Worm (Caenorhabditis elegans) whole organism, young adult: ENCODE measurements around the gene F55C9.15.

Experiments
- B0019.2 ChIP-seq: fragments of 200-800 bp; sonication (Bioruptor generic); conservative IDR thresholded peaks from 2 replicates; pipeline ENCODE4 v1.3.6; 2022; ENCODE audit warnings: missing genetic modification reagents, missing genetic modification characterization, missing compliant biosample characterization
- B0035.1 ChIP-seq: sonication (generic microtip); optimal IDR thresholded peaks from 2 replicates; lab custom pipeline; 2016; ENCODE audit warnings: missing genetic modification characterization, mild to moderate bottlenecking, missing compliant biosample characterization, missing genotype, missing genetic modification reagents
- F10E7.11 ChIP-seq: sonication (generic microtip); optimal IDR thresholded peaks from 2 replicates; lab custom pipeline; 2017; ENCODE audit warnings: mild to moderate bottlenecking, missing genetic modification characterization, moderate library complexity, missing compliant biosample characterization
- F39B2.1 ChIP-seq: fragments of 200-800 bp; sonication (Bioruptor generic); IDR thresholded peaks from 2 replicates; pipeline ENCODE4 v1.3.6; 2022; ENCODE audit warnings: missing genetic modification reagents, missing genetic modification characterization, missing compliant biosample characterization
- F57A8.1 ChIP-seq: fragments of 200-800 bp; sonication (Bioruptor generic); optimal IDR thresholded peaks from 2 replicates; lab custom pipeline; 2018; ENCODE audit warnings: mild to moderate bottlenecking, missing genetic modification characterization, moderate library complexity, missing compliant biosample characterization
- F57C9.4 ChIP-seq: sonication (generic microtip); optimal IDR thresholded peaks from 2 replicates; lab custom pipeline; 2017; ENCODE audit warnings: mild to moderate bottlenecking, missing genetic modification characterization, missing compliant biosample characterization
- K12H6.12 ChIP-seq: fragments of 200-800 bp; sonication (Bioruptor generic); optimal IDR thresholded peaks from 2 replicates; lab custom pipeline; 2018; ENCODE audit warnings: mild to moderate bottlenecking, missing genetic modification characterization, missing compliant biosample characterization
- T07F8.4 ChIP-seq: sonication (generic microtip); optimal IDR thresholded peaks from 2 replicates; lab custom pipeline; 2016; ENCODE audit warnings: mild to moderate bottlenecking, missing genetic modification characterization, moderate library complexity, missing compliant biosample characterization
- Y53G8AR.9 ChIP-seq: fragments of 200-800 bp; sonication (Bioruptor generic); conservative IDR thresholded peaks from 2 replicates; pipeline ENCODE4 v1.3.6; 2022; ENCODE audit warnings: missing genetic modification reagents, missing genetic modification characterization, missing compliant biosample characterization
- Y95B8A.8 ChIP-seq: fragments of 200-800 bp; sonication (Bioruptor generic); IDR thresholded peaks from 2 replicates; pipeline ENCODE4 v1.3.6; 2022; ENCODE audit warnings: missing genetic modification reagents, missing genetic modification characterization, missing compliant biosample characterization
- atf-7 ChIP-seq: sonication (generic microtip); optimal IDR thresholded peaks from 2 replicates; lab custom pipeline; 2017; ENCODE audit warnings: mild to moderate bottlenecking, missing genetic modification characterization, missing compliant biosample characterization
- attf-5 ChIP-seq: fragments of 200-800 bp; sonication (Bioruptor generic); optimal IDR thresholded peaks from 2 replicates; lab custom pipeline; 2018; ENCODE audit warnings: mild to moderate bottlenecking, missing genetic modification characterization, missing compliant biosample characterization
- attf-6 ChIP-seq: fragments of 200-800 bp; sonication (Bioruptor generic); IDR thresholded peaks from 2 replicates; pipeline ENCODE4 v1.3.6; 2022; ENCODE audit warnings: missing genetic modification reagents, missing genetic modification characterization, missing compliant biosample characterization
- cebp-1 ChIP-seq, 2 experiments: fragments of 200-800 bp in 1 of 2; sonication (Bioruptor generic) in 1 of 2; sonication (generic microtip) in 1 of 2; IDR thresholded peaks in 1 of 2; optimal IDR thresholded peaks in 1 of 2; 2 replicates each; pipeline versions ENCODE4 v1.3.6 to Lab custom; 2017 to 2022; ENCODE audit warnings: missing compliant biosample characterization in 2 of 2, missing genetic modification characterization in 2 of 2, mild to moderate bottlenecking in 1 of 2, missing genetic modification reagents in 1 of 2, moderate library complexity in 1 of 2
- cebp-2 ChIP-seq: fragments of 200-800 bp; sonication (Bioruptor generic); IDR thresholded peaks from 2 replicates; pipeline ENCODE4 v1.3.6; 2022; ENCODE audit warnings: missing genetic modification characterization, missing compliant biosample characterization
- ceh-100 ChIP-seq: fragments of 200-800 bp; sonication (Bioruptor generic); IDR thresholded peaks from 2 replicates; pipeline ENCODE4 v1.3.6; 2022; ENCODE audit warnings: missing genetic modification reagents, missing genetic modification characterization, missing compliant biosample characterization
- ceh-27 ChIP-seq: fragments of 200-800 bp; sonication (Bioruptor generic); optimal IDR thresholded peaks from 2 replicates; lab custom pipeline; 2018; ENCODE audit warnings: mild to moderate bottlenecking, missing genetic modification characterization, moderate library complexity, missing compliant biosample characterization
- die-1 ChIP-seq: sonication (generic microtip); optimal IDR thresholded peaks from 2 replicates; lab custom pipeline; 2016; ENCODE audit warnings: missing genotype, mild to moderate bottlenecking, missing genetic modification characterization, missing compliant biosample characterization
- efl-1 ChIP-seq: fragments of 150-350 bp; optimal IDR thresholded peaks from 2 replicates; lab custom pipeline; 2014; ENCODE audit warnings: missing biosample characterization, missing genetic modification reagents, missing genetic modification characterization
- egl-44 ChIP-seq: fragments of 200-800 bp; sonication (Bioruptor generic); IDR thresholded peaks from 2 replicates; pipeline ENCODE4 v1.3.6; 2022; ENCODE audit warnings: missing genetic modification reagents, missing genetic modification characterization, missing compliant biosample characterization
- egrh-3 ChIP-seq: fragments of 200-800 bp; sonication (Bioruptor generic); IDR thresholded peaks from 2 replicates; pipeline ENCODE4 v1.3.6; 2022; ENCODE audit warnings: missing genetic modification reagents, missing genetic modification characterization, missing compliant biosample characterization
- ekl-4 ChIP-seq: fragments of 200-800 bp; sonication (Bioruptor generic); IDR thresholded peaks from 2 replicates; pipeline ENCODE4 v1.3.6; 2022; ENCODE audit warnings: missing genetic modification reagents, missing genetic modification characterization, missing compliant biosample characterization
- hmg-20 ChIP-seq: fragments of 200-800 bp; sonication (Bioruptor generic); IDR thresholded peaks from 2 replicates; pipeline ENCODE4 v1.3.6; 2022; ENCODE audit warnings: missing genetic modification reagents, missing genetic modification characterization, missing compliant biosample characterization
- lin-35 ChIP-seq, 3 experiments: fragments of 150-350 bp in 2 of 3; sonication (generic microtip) in 1 of 3; optimal IDR thresholded peaks; 2 replicates each; lab custom pipeline; 2014 to 2018; ENCODE audit warnings: missing biosample characterization in 3 of 3, missing genetic modification characterization in 3 of 3, missing genetic modification reagents in 3 of 3
- madf-10 ChIP-seq: sonication (generic microtip); optimal IDR thresholded peaks from 2 replicates; lab custom pipeline; 2016; ENCODE audit warnings: mild to moderate bottlenecking, missing genetic modification characterization, missing compliant biosample characterization
- madf-8 ChIP-seq: fragments of 200-800 bp; sonication (Bioruptor generic); conservative IDR thresholded peaks from 2 replicates; pipeline ENCODE4 v1.3.6; 2022; ENCODE audit warnings: missing genetic modification reagents, missing genetic modification characterization, missing compliant biosample characterization
- nfya-2 ChIP-seq: fragments of 200-800 bp; sonication (Bioruptor generic); IDR thresholded peaks from 2 replicates; pipeline ENCODE4 v1.3.6; 2022; ENCODE audit warnings: missing genetic modification reagents, missing genetic modification characterization, missing compliant biosample characterization
- nfyb-1 ChIP-seq: fragments of 200-800 bp; sonication (Bioruptor generic); IDR thresholded peaks from 2 replicates; pipeline ENCODE4 v1.3.6; 2022; ENCODE audit warnings: missing genetic modification reagents, missing genetic modification characterization, missing compliant biosample characterization
- nhr-120 ChIP-seq: fragments of 200-800 bp; sonication (Bioruptor generic); IDR thresholded peaks from 2 replicates; pipeline ENCODE4 v1.3.6; 2022; ENCODE audit warnings: missing genetic modification characterization, missing compliant biosample characterization
- rcor-1 ChIP-seq: fragments of 200-800 bp; sonication (Bioruptor generic); IDR thresholded peaks from 2 replicates; pipeline ENCODE4 v1.3.6; 2022; ENCODE audit warnings: missing genetic modification reagents, missing genetic modification characterization, missing compliant biosample characterization
- rpc-1 ChIP-seq, 2 experiments: fragments of 150-350 bp in 1 of 2; sonication (generic microtip) in 1 of 2; optimal IDR thresholded peaks; 2 replicates each; lab custom pipeline; 2014 to 2018; ENCODE audit warnings: missing biosample characterization in 1 of 2, missing genetic modification characterization in 1 of 2, missing genetic modification reagents in 1 of 2, missing genotype in 1 of 2
- sea-2 ChIP-seq: fragments of 200-800 bp; sonication (Bioruptor generic); IDR thresholded peaks from 2 replicates; pipeline ENCODE4 v1.3.6; 2022; ENCODE audit warnings: missing genetic modification characterization, missing compliant biosample characterization
- snpc-3.4 ChIP-seq: sonication (generic microtip); optimal IDR thresholded peaks from 2 replicates; lab custom pipeline; 2017; ENCODE audit warnings: missing genetic modification characterization, mild to moderate bottlenecking, missing compliant biosample characterization, antibody characterized with exemption, moderate library complexity, missing genotype, missing genetic modification reagents
- sptf-2 ChIP-seq: fragments of 200-800 bp; sonication (Bioruptor generic); optimal IDR thresholded peaks from 2 replicates; lab custom pipeline; 2018; ENCODE audit warnings: mild to moderate bottlenecking, missing genetic modification characterization, missing compliant biosample characterization
- ztf-25 ChIP-seq: fragments of 200-800 bp; sonication (Bioruptor generic); IDR thresholded peaks from 2 replicates; pipeline ENCODE4 v1.3.6; 2022; ENCODE audit warnings: missing genetic modification reagents, missing genetic modification characterization, missing compliant biosample characterization
- ztf-26 ChIP-seq: sonication (generic microtip); optimal IDR thresholded peaks from 2 replicates; lab custom pipeline; 2017; ENCODE audit warnings: missing genetic modification characterization, missing compliant biosample characterization

Gene F55C9.15

ce11 chrV:19306906-19307305, at the start of gene F55C9.15:
TSS of gene F55C9.15 (minus strand) at chrV:19307006.
- TF ChIP-seq T07F8.4, result no peak
- TF ChIP-seq nfya-2, result no peak
- TF ChIP-seq efl-1 (GFP tag; lab: Kevin White, UChicago), result no peak
- TF ChIP-seq hmg-20 (GFP tag; lab: Robert Waterston, UW), result no peak
- TF ChIP-seq F39B2.1 (GFP tag; lab: Robert Waterston, UW), result no peak
- no peak for TF ChIP-seq ekl-4 (GFP tag; lab: Robert Waterston, UW)
- TF ChIP-seq madf-10, result no peak
- TF ChIP-seq egrh-3 (GFP tag; lab: Robert Waterston, UW), result no peak
- no peak for TF ChIP-seq F10E7.11 (tag; lab: Kevin White, UChicago)
- TF ChIP-seq B0019.2 (GFP tag; lab: Robert Waterston, UW), result no peak
- no peak for TF ChIP-seq lin-35 (GFP tag; optimal IDR thresholded peaks at IDR 0.05; lab: Kevin White, UChicago)
- no peak for TF ChIP-seq sptf-2
- no peak for TF ChIP-seq atf-7 (tag; lab: Kevin White, UChicago)
- TF ChIP-seq F57C9.4 (tag; lab: Kevin White, UChicago), result no peak

- no peak for TF ChIP-seq rpc-1 (optimal IDR thresholded peaks at IDR 0.05; lab: Kevin White, UChicago)
- peak; percentile 56 for TF ChIP-seq rpc-1 (tag; optimal IDR thresholded peaks at IDR 0.05; lab: Kevin White, UChicago)
- TF ChIP-seq egl-44 (GFP tag; lab: Robert Waterston, UW), result no peak
- TF ChIP-seq nhr-120 (GFP tag; lab: Robert Waterston, UW), result 0 out of 2 replicates have a peak, but pooled peaks have one; percentile 10
- no peak for TF ChIP-seq attf-6 (GFP tag; lab: Robert Waterston, UW)
Measured at ce11 chrV:19355219-19355618, 48.4 kb upstream of the F55C9.15 start.

ce11 chrV:19354506-19354905, 47.7 kb upstream of the F55C9.15 start:
- TF ChIP-seq sea-2 (GFP tag; lab: Robert Waterston, UW) (no peak), attf-6 (GFP tag; lab: Robert Waterston, UW) (no peak)

ce11 chrV:19351944-19352343, 45.1 kb upstream of the F55C9.15 start:
- TF ChIP-seq snpc-3.4 (tag; lab: Kevin White, UChicago) (no peak), rcor-1 (GFP tag; lab: Robert Waterston, UW) (no peak), cebp-2 (GFP tag; lab: Robert Waterston, UW) (no peak), ztf-26 (tag; lab: Kevin White, UChicago) (no peak), cebp-1 (GFP tag; IDR thresholded peaks at IDR 0.05; lab: Robert Waterston, UW) (no peak), cebp-1 (tag; optimal IDR thresholded peaks at IDR 0.05; lab: Kevin White, UChicago) (peak; percentile 6), die-1 (tag; lab: Kevin White, UChicago) (no peak)
- TF ChIP-seq, all 124 proteins: peak for 1

ce11 chrV:19337333-19337732, 30.5 kb upstream of the F55C9.15 start:
- TF ChIP-seq sea-2 (GFP tag; lab: Robert Waterston, UW) (no peak), madf-8 (GFP tag; lab: Robert Waterston, UW) (no peak), ztf-25 (GFP tag; lab: Robert Waterston, UW) (no peak), Y95B8A.8 (GFP tag; lab: Robert Waterston, UW) (no peak), snpc-3.4 (tag; lab: Kevin White, UChicago) (no peak), K12H6.12 (tag; lab: Kevin White, UChicago) (no peak)

ce11 chrV:19329263-19329662, 22.5 kb upstream of the F55C9.15 start, which contains the start of gene fbxb-65:
TSS of gene fbxb-65 (plus strand) at chrV:19329563.
- TF ChIP-seq ceh-27 (GFP tag; lab: Kevin White, UChicago) (no peak), attf-5 (no peak), nhr-120 (GFP tag; lab: Robert Waterston, UW) (no peak), B0035.1 (no peak), F57A8.1 (GFP tag; lab: Kevin White, UChicago) (no peak), ceh-100 (GFP tag; lab: Robert Waterston, UW) (no peak), F57C9.4 (tag; lab: Kevin White, UChicago) (no peak), nfyb-1 (GFP tag; lab: Robert Waterston, UW) (no peak), Y53G8AR.9 (GFP tag; lab: Robert Waterston, UW) (no peak), cebp-2 (GFP tag; lab: Robert Waterston, UW) (no peak)
